Fruit fly (Drosophila melanogaster) whole organism, embryonic: Measurements from ENCODE around the gene CG14273.

Experiments used
- Aef1 ChIP-seq: fragments of 200-800 bp; sonication (Bioruptor generic); IDR thresholded peaks from 3 replicates; pipeline ENCODE4 v1.3.6; 2022; ENCODE audit warnings: missing biosample characterization, missing genetic modification characterization
- Awh ChIP-seq: fragments of 200-800 bp; sonication (Bioruptor generic); IDR thresholded peaks from 2 replicates; pipeline ENCODE4, ENCODE4 v1.3.6; 2022; ENCODE audit warnings: missing biosample characterization, missing genetic modification characterization
- Bdp1 ChIP-seq: fragments of 200-800 bp; sonication (Bioruptor generic); optimal IDR thresholded peaks from 3 replicates; lab custom pipeline; 2016; ENCODE audit warnings: missing biosample characterization, missing genetic modification characterization
- CG10462 ChIP-seq: fragments of 200-800 bp; sonication (Bioruptor generic); optimal IDR thresholded peaks from 2 replicates; lab custom pipeline; 2016; ENCODE audit warnings: missing biosample characterization, missing genetic modification characterization
- CG11398 ChIP-seq: fragments of 200-800 bp; sonication (Bioruptor generic); optimal IDR thresholded peaks from 2 replicates; lab custom pipeline; 2016; ENCODE audit warnings: missing biosample characterization, missing genetic modification characterization
- CG12391 ChIP-seq: fragments of 200-800 bp; sonication (Bioruptor generic); optimal IDR thresholded peaks from 3 replicates; lab custom pipeline; 2018; ENCODE audit warnings: missing biosample characterization, mild to moderate bottlenecking, missing genetic modification characterization, moderate library complexity
- CG13424 ChIP-seq: fragments of 200-800 bp; sonication (Bioruptor generic); optimal IDR thresholded peaks from 2 replicates; lab custom pipeline; 2019; ENCODE audit warnings: missing biosample characterization, mild to moderate bottlenecking, missing genetic modification characterization, moderate library complexity
- CG14667 ChIP-seq: fragments of 200-800 bp; sonication (Bioruptor generic); IDR thresholded peaks from 2 replicates; pipeline ENCODE4 v1.3.6; 2022; ENCODE audit warnings: missing biosample characterization, missing genetic modification characterization
- CG1603 ChIP-seq: fragments of 200-800 bp; sonication (Bioruptor generic); optimal IDR thresholded peaks from 2 replicates; lab custom pipeline; 2019; ENCODE audit warnings: missing biosample characterization, mild to moderate bottlenecking, missing genetic modification characterization, moderate library complexity
- CG17359 ChIP-seq: fragments of 200-800 bp; sonication (Bioruptor generic); optimal IDR thresholded peaks from 3 replicates; lab custom pipeline; 2018; ENCODE audit warnings: missing biosample characterization, mild to moderate bottlenecking, missing genetic modification characterization, moderate library complexity
- CG17912 ChIP-seq: fragments of 200-800 bp; sonication (Bioruptor generic); optimal IDR thresholded peaks from 2 replicates; lab custom pipeline; 2018; ENCODE audit warnings: missing biosample characterization, mild to moderate bottlenecking, missing genetic modification characterization
- CG1792 ChIP-seq: fragments of 200-800 bp; sonication (Bioruptor generic); optimal IDR thresholded peaks from 2 replicates; lab custom pipeline; 2016; ENCODE audit warnings: missing biosample characterization, missing genetic modification characterization
- CG4854 ChIP-seq: fragments of 200-800 bp; sonication (Bioruptor generic); optimal IDR thresholded peaks from 2 replicates; lab custom pipeline; 2016; ENCODE audit warnings: missing biosample characterization, missing genetic modification characterization, inconsistent platforms
- CG6683 ChIP-seq: fragments of 200-800 bp; sonication (Bioruptor generic); optimal IDR thresholded peaks from 2 replicates; lab custom pipeline; 2017; ENCODE audit warnings: missing biosample characterization, mild to moderate bottlenecking, missing genetic modification characterization, missing genetic modification reagents
- CG7839 ChIP-seq: fragments of 200-800 bp; sonication (Bioruptor generic); optimal IDR thresholded peaks from 3 replicates; lab custom pipeline; 2018; ENCODE audit warnings: missing biosample characterization, mild to moderate bottlenecking, missing genetic modification characterization, moderate library complexity
- CG7928 ChIP-seq: fragments of 200-800 bp; sonication (Bioruptor generic); optimal IDR thresholded peaks from 2 replicates; lab custom pipeline; 2017; ENCODE audit warnings: missing biosample characterization, mild to moderate bottlenecking, missing genetic modification characterization
- CG8281 ChIP-seq: fragments of 200-800 bp; sonication (Bioruptor generic); optimal IDR thresholded peaks from 2 replicates; lab custom pipeline; 2018; ENCODE audit warnings: missing biosample characterization, mild to moderate bottlenecking, missing genetic modification characterization, moderate library complexity
- CG8765 ChIP-seq: fragments of 200-800 bp; sonication (Bioruptor generic); IDR thresholded peaks from 2 replicates; pipeline ENCODE4 v1.3.6; 2022; ENCODE audit warnings: missing biosample characterization, missing genetic modification characterization
- D19B ChIP-seq: fragments of 200-800 bp; sonication (Bioruptor generic); optimal IDR thresholded peaks from 2 replicates; lab custom pipeline; 2017; ENCODE audit warnings: missing biosample characterization, mild to moderate bottlenecking, missing genetic modification characterization
- Dp ChIP-seq: fragments of 200-800 bp; sonication (Bioruptor generic); optimal IDR thresholded peaks from 2 replicates; lab custom pipeline; 2018; ENCODE audit warnings: missing biosample characterization, mild to moderate bottlenecking, missing genetic modification characterization, moderate library complexity
- Ets65A ChIP-seq: fragments of 200-800 bp; sonication (Bioruptor generic); peaks from one replicate; lab custom pipeline; 2016; ENCODE audit warnings: missing biosample characterization, missing genetic modification characterization
- Fer3 ChIP-seq: fragments of 200-800 bp; sonication (Bioruptor generic); optimal IDR thresholded peaks from 2 replicates; lab custom pipeline; 2018; ENCODE audit warnings: missing biosample characterization, mild to moderate bottlenecking, missing genetic modification characterization, moderate library complexity
- HLH4C ChIP-seq: fragments of 200-800 bp; sonication (Bioruptor generic); IDR thresholded peaks from 3 replicates; pipeline ENCODE4 v1.3.6; 2022; ENCODE audit warnings: missing biosample characterization, missing genetic modification characterization; ENCODE audit not compliant: partially characterized antibody
- Hr3 ChIP-seq: fragments of 200-800 bp; sonication (Bioruptor generic); optimal IDR thresholded peaks from 3 replicates; lab custom pipeline; 2016; ENCODE audit warnings: missing biosample characterization, missing genetic modification characterization
- Hsf ChIP-seq: fragments of 200-800 bp; sonication (Bioruptor generic); optimal IDR thresholded peaks from 3 replicates; lab custom pipeline; 2016; ENCODE audit warnings: missing biosample characterization, missing genetic modification characterization
- Kr ChIP-seq: fragments of 200-800 bp; sonication (Bioruptor generic); optimal IDR thresholded peaks from 2 replicates; lab custom pipeline; 2017; ENCODE audit warnings: missing biosample characterization, mild to moderate bottlenecking, missing genetic modification characterization
- Med ChIP-seq: fragments of 200-800 bp; sonication (Bioruptor generic); peaks from one replicate; lab custom pipeline; 2016; ENCODE audit warnings: missing biosample characterization, missing genetic modification characterization, mild to moderate bottlenecking, inconsistent platforms, moderate library complexity
- Mes4 ChIP-seq: fragments of 200-800 bp; sonication (Bioruptor generic); optimal IDR thresholded peaks from 2 replicates; lab custom pipeline; 2016; ENCODE audit warnings: missing biosample characterization, missing genetic modification characterization
- Neu2 ChIP-seq: fragments of 200-800 bp; sonication (Bioruptor generic); optimal IDR thresholded peaks from 3 replicates; lab custom pipeline; 2016; ENCODE audit warnings: missing biosample characterization, missing genetic modification characterization, borderline replicate concordance
- Nf-YB ChIP-seq: fragments of 200-800 bp; sonication (Bioruptor generic); optimal IDR thresholded peaks from 3 replicates; lab custom pipeline; 2019; ENCODE audit warnings: missing biosample characterization, mild to moderate bottlenecking, missing genetic modification characterization, moderate library complexity
- Optix ChIP-seq: fragments of 200-800 bp; sonication (Bioruptor generic); IDR thresholded peaks from 3 replicates; pipeline ENCODE4 v1.3.6; 2022; ENCODE audit warnings: missing biosample characterization, missing genetic modification characterization
- Scr ChIP-seq: fragments of 200-800 bp; sonication (Bioruptor generic); IDR thresholded peaks from 2 replicates; pipeline ENCODE4 v1.3.6; 2022; ENCODE audit warnings: missing biosample characterization, missing genetic modification characterization; ENCODE audit not compliant: partially characterized antibody
- Stat92E ChIP-seq, 3 experiments: fragments of >200 bp in 2 of 3; fragments of 200-800 bp in 1 of 3; sonication (Bioruptor generic) in 1 of 3; optimal IDR thresholded peaks; 2 replicates each; lab custom pipeline; 2017 to 2019; ENCODE audit warnings: missing biosample characterization in 3 of 3, missing genetic modification characterization in 3 of 3, mild to moderate bottlenecking in 1 of 3, moderate library complexity in 1 of 3
- Trl ChIP-seq, 3 experiments: fragments of >200 bp in 2 of 3; fragments of 200-800 bp in 1 of 3; sonication (Bioruptor generic) in 1 of 3; optimal IDR thresholded peaks; 2 replicates in 1 of 3; 3 replicates in 2 of 3; lab custom pipeline; 2016 to 2017; ENCODE audit warnings: missing biosample characterization in 1 of 3, missing genetic modification characterization in 1 of 3
- ara ChIP-seq: fragments of 200-800 bp; sonication (Bioruptor generic); IDR thresholded peaks from 2 replicates; pipeline ENCODE4 v1.3.6; 2022; ENCODE audit warnings: missing biosample characterization, missing genetic modification characterization
- cas ChIP-seq: fragments of 200-800 bp; sonication (Bioruptor generic); IDR thresholded peaks from 2 replicates; pipeline ENCODE4 v1.3.6; 2022; ENCODE audit warnings: missing biosample characterization, missing genetic modification characterization
- croc ChIP-seq: fragments of 200-800 bp; sonication (Bioruptor generic); conservative IDR thresholded peaks from 3 replicates; pipeline ENCODE4 v1.3.6; 2022; ENCODE audit warnings: missing biosample characterization, missing genetic modification characterization
- dan ChIP-seq: fragments of 200-800 bp; sonication (Bioruptor generic); IDR thresholded peaks from 2 replicates; pipeline ENCODE4 v1.3.6; 2022; ENCODE audit warnings: missing biosample characterization, missing genetic modification characterization
- esg ChIP-seq: fragments of 200-800 bp; sonication (Bioruptor generic); conservative IDR thresholded peaks from 2 replicates; pipeline ENCODE4 v1.3.6; 2022; ENCODE audit warnings: missing biosample characterization, missing genetic modification characterization
- fd3F ChIP-seq: fragments of 200-800 bp; sonication (Bioruptor generic); optimal IDR thresholded peaks from 2 replicates; lab custom pipeline; 2018; ENCODE audit warnings: missing biosample characterization, mild to moderate bottlenecking, missing genetic modification characterization, moderate library complexity
- gcm ChIP-seq: fragments of 200-800 bp; sonication (Bioruptor generic); optimal IDR thresholded peaks from 2 replicates; lab custom pipeline; 2019; ENCODE audit warnings: missing biosample characterization, mild to moderate bottlenecking, missing genetic modification characterization, moderate library complexity
- inv ChIP-seq: fragments of 200-800 bp; sonication (Bioruptor generic); IDR thresholded peaks from 2 replicates; pipeline ENCODE4 v1.3.6; 2022; ENCODE audit warnings: missing biosample characterization, missing genetic modification characterization; ENCODE audit not compliant: partially characterized antibody
- jigr1 ChIP-seq: fragments of 200-800 bp; sonication (Bioruptor generic); IDR thresholded peaks from 3 replicates; pipeline ENCODE4 v1.3.6; 2022; ENCODE audit warnings: missing biosample characterization, missing genetic modification characterization
- sna ChIP-seq: fragments of 200-800 bp; sonication (Bioruptor generic); IDR thresholded peaks from 2 replicates; pipeline ENCODE4 v1.3.6; 2022; ENCODE audit warnings: missing biosample characterization, missing genetic modification characterization; ENCODE audit not compliant: partially characterized antibody
- toy ChIP-seq: fragments of 200-800 bp; sonication (Bioruptor generic); IDR thresholded peaks from 2 replicates; pipeline ENCODE4 v1.3.6; 2022; ENCODE audit warnings: missing biosample characterization, missing genetic modification characterization
- trem ChIP-seq: fragments of 200-800 bp; optimal IDR thresholded peaks from 3 replicates; lab custom pipeline; 2019; ENCODE audit warnings: missing biosample characterization, mild to moderate bottlenecking, missing genetic modification characterization, moderate library complexity
- tup ChIP-seq: fragments of 200-800 bp; sonication (Bioruptor generic); optimal IDR thresholded peaks from 2 replicates; lab custom pipeline; 2016; ENCODE audit warnings: missing biosample characterization, mild to moderate bottlenecking, missing genetic modification characterization, moderate library complexity
- wek ChIP-seq: fragments of 200-800 bp; sonication (Bioruptor generic); optimal IDR thresholded peaks from 3 replicates; lab custom pipeline; 2018; ENCODE audit warnings: missing biosample characterization, mild to moderate bottlenecking, missing genetic modification characterization, moderate library complexity

CG14273 gene

dm6 chr2L:8364006-8364956 lies 21.8 kb downstream of the CG14273 start, which contains the start of the genes RpS13 and CSN8 (continued):
- TF ChIP-seq fd3F (GFP tag; lab: Kevin White, UChicago) = no peak
- TF ChIP-seq CG1792 (GFP tag; lab: Kevin White, UChicago) = no peak
- peak; percentile 26 for TF ChIP-seq Mes4
- TF ChIP-seq CG17359 (tag; lab: Kevin White, UChicago) = peak; percentile 10
- peak; percentile 87 for TF ChIP-seq trem (tag; lab: Kevin White, UChicago)
- TF ChIP-seq CG8281 = no peak
- peak; percentile 98 for TF ChIP-seq Scr (GFP tag; lab: Robert Waterston, UW)
- peak; percentile 62 for TF ChIP-seq CG1603
- TF ChIP-seq Optix (GFP tag; lab: Robert Waterston, UW) = no peak
- TF ChIP-seq Fer3 (tag; lab: Kevin White, UChicago) = no peak
- TF ChIP-seq Hsf (GFP tag; lab: Kevin White, UChicago) = peak; percentile 39
- TF ChIP-seq Hr3 (GFP tag; lab: Kevin White, UChicago) = no peak
- TF ChIP-seq inv = peak; percentile 88
- TF ChIP-seq Nf-YB (GFP tag; lab: Kevin White, UChicago) = no peak
- TF ChIP-seq CG12391 (tag; lab: Kevin White, UChicago) = peak; percentile 41
- TF ChIP-seq CG11398 (GFP tag; lab: Kevin White, UChicago) = no peak
- no peak for TF ChIP-seq croc (GFP tag; lab: Robert Waterston, UW)
- TF ChIP-seq CG10462 (GFP tag; lab: Kevin White, UChicago) = no peak
- no peak for TF ChIP-seq cas (GFP tag; lab: Robert Waterston, UW)
- peak; percentile 16 for TF ChIP-seq CG17912 (GFP tag; lab: Kevin White, UChicago)
- no peak for TF ChIP-seq jigr1 (GFP tag; lab: Robert Waterston, UW)
- no peak for TF ChIP-seq Neu2 (GFP tag; lab: Kevin White, UChicago)
- no peak for TF ChIP-seq dan
- peak; percentile 92 for TF ChIP-seq HLH4C (GFP tag; lab: Robert Waterston, UW)
- no peak for TF ChIP-seq CG7928 (GFP tag; lab: Kevin White, UChicago)
- no peak for TF ChIP-seq wek
- no peak for TF ChIP-seq Kr (GFP tag; lab: Kevin White, UChicago)
- TF ChIP-seq Awh = no peak
- peak; percentile 34 for TF ChIP-seq Dp (GFP tag; lab: Kevin White, UChicago)
- no peak for TF ChIP-seq Bdp1 (GFP tag; lab: Kevin White, UChicago)
- TF ChIP-seq sna = peak; percentile 95
- TF ChIP-seq Trl (optimal IDR thresholded peaks at IDR 0.05; lab: Kevin White, UChicago) = no peak
- no peak for TF ChIP-seq Trl (GFP tag; optimal IDR thresholded peaks at IDR 0.05; lab: Kevin White, UChicago)
- TF ChIP-seq ara (GFP tag; lab: Robert Waterston, UW) = no peak
- no peak for TF ChIP-seq toy
- peak; percentile 61 for TF ChIP-seq Med (GFP tag; lab: Kevin White, UChicago)
- TF ChIP-seq Ets65A (GFP tag; lab: Kevin White, UChicago) = no peak
- peak; percentile 5 for TF ChIP-seq CG13424 (tag; lab: Kevin White, UChicago)
- TF ChIP-seq CG7839 (tag; lab: Kevin White, UChicago) = peak; percentile 10
- TF ChIP-seq esg = no peak
- no peak for TF ChIP-seq CG8765
- TF ChIP-seq Stat92E (GFP tag; optimal IDR thresholded peaks at IDR 0.05; lab: Kevin White, UChicago) = no peak
- no peak for TF ChIP-seq CG4854
- TF ChIP-seq CG14667 (GFP tag; lab: Robert Waterston, UW) = no peak
- no peak for TF ChIP-seq Aef1 (GFP tag; lab: Robert Waterston, UW)
- peak; percentile 3 for TF ChIP-seq gcm (GFP tag; lab: Kevin White, UChicago)
- TF ChIP-seq tup (GFP tag; lab: Kevin White, UChicago) = no peak
- TF ChIP-seq D19B (GFP tag; lab: Kevin White, UChicago) = no peak
- TF ChIP-seq CG6683 (GFP tag; lab: Kevin White, UChicago) = no peak
